Worm (Caenorhabditis elegans) whole organism, late embryonic: ENCODE measurements around the gene mab-5.

Experiments used
- C08G9.2 ChIP-seq: sonication (generic microtip); optimal IDR thresholded peaks from 2 replicates; lab custom pipeline; 2016; ENCODE audit warnings: mild to moderate bottlenecking, missing genetic modification characterization, moderate library complexity, missing compliant biosample characterization
- C38D4.7 ChIP-seq: fragments of 200-800 bp; sonication (Bioruptor generic); optimal IDR thresholded peaks from 2 replicates; lab custom pipeline; 2018; ENCODE audit warnings: mild to moderate bottlenecking, missing genetic modification characterization, moderate library complexity, missing compliant biosample characterization
- K02D7.2 ChIP-seq: sonication (generic microtip); optimal IDR thresholded peaks from 2 replicates; lab custom pipeline; 2017; ENCODE audit warnings: mild to moderate bottlenecking, missing genetic modification characterization, missing compliant biosample characterization
- K09A11.1 ChIP-seq: sonication (generic microtip); optimal IDR thresholded peaks from 2 replicates; lab custom pipeline; 2017; ENCODE audit warnings: antibody characterized with exemption, mild to moderate bottlenecking, missing genetic modification characterization, missing compliant biosample characterization; ENCODE audit not compliant: insufficient read depth
- T23F11.4 ChIP-seq: fragments of 200-800 bp; sonication (Bioruptor generic); optimal IDR thresholded peaks from 2 replicates; lab custom pipeline; 2018; ENCODE audit warnings: mild to moderate bottlenecking, missing genetic modification characterization, missing compliant biosample characterization
- ahr-1 ChIP-seq: sonication (generic microtip); optimal IDR thresholded peaks from 2 replicates; lab custom pipeline; 2016; ENCODE audit warnings: missing genetic modification characterization, missing compliant biosample characterization
- ceh-18 ChIP-seq: sonication (generic microtip); optimal IDR thresholded peaks from 2 replicates; lab custom pipeline; 2016; ENCODE audit warnings: missing genetic modification characterization, missing compliant biosample characterization
- ceh-2 ChIP-seq: sonication (generic microtip); optimal IDR thresholded peaks from 2 replicates; lab custom pipeline; 2016; ENCODE audit warnings: missing genotype, missing genetic modification characterization, missing compliant biosample characterization
- ceh-24 ChIP-seq: sonication (generic microtip); optimal IDR thresholded peaks from 2 replicates; lab custom pipeline; 2016; ENCODE audit warnings: mild to moderate bottlenecking, missing genetic modification characterization, missing compliant biosample characterization
- ceh-30 ChIP-seq: fragments of 150-350 bp; optimal IDR thresholded peaks from 2 replicates; lab custom pipeline; 2014; ENCODE audit warnings: missing biosample characterization, missing genetic modification characterization
- ceh-31 ChIP-seq: sonication (generic microtip); optimal IDR thresholded peaks from 2 replicates; lab custom pipeline; 2016; ENCODE audit warnings: missing genetic modification characterization, missing compliant biosample characterization
- ceh-34 ChIP-seq: sonication (generic microtip); optimal IDR thresholded peaks from 2 replicates; lab custom pipeline; 2016; ENCODE audit warnings: mild to moderate bottlenecking, missing genetic modification characterization, missing compliant biosample characterization
- ceh-45 ChIP-seq: fragments of 200-800 bp; sonication (Bioruptor generic); IDR thresholded peaks from 2 replicates; pipeline ENCODE4 v1.3.6; 2022; ENCODE audit warnings: missing genetic modification reagents, missing genetic modification characterization, missing compliant biosample characterization
- ceh-48 ChIP-seq: sonication (generic microtip); optimal IDR thresholded peaks from 2 replicates; lab custom pipeline; 2016; ENCODE audit warnings: missing genetic modification characterization, inconsistent platforms, missing compliant biosample characterization
- ceh-6 ChIP-seq: fragments of 200-800 bp; sonication (Bioruptor generic); optimal IDR thresholded peaks from 2 replicates; lab custom pipeline; 2018; ENCODE audit warnings: mild to moderate bottlenecking, missing genetic modification characterization, missing compliant biosample characterization
- ceh-9 ChIP-seq: sonication (generic microtip); optimal IDR thresholded peaks from 2 replicates; lab custom pipeline; 2016; ENCODE audit warnings: mild to moderate bottlenecking, missing genetic modification characterization, inconsistent platforms, missing compliant biosample characterization
- dmd-4 ChIP-seq: sonication (generic microtip); optimal IDR thresholded peaks from 2 replicates; lab custom pipeline; 2016; ENCODE audit warnings: borderline replicate concordance, missing genetic modification characterization, missing compliant biosample characterization
- dve-1 ChIP-seq: sonication (generic microtip); optimal IDR thresholded peaks from 2 replicates; lab custom pipeline; 2017; ENCODE audit warnings: antibody characterized with exemption, mild to moderate bottlenecking, missing genetic modification characterization, missing compliant biosample characterization
- elt-2 ChIP-seq: sonication (generic microtip); optimal IDR thresholded peaks from 2 replicates; lab custom pipeline; 2016; ENCODE audit warnings: missing genetic modification reagents, missing genetic modification characterization, missing compliant biosample characterization
- elt-4 ChIP-seq: sonication (generic microtip); optimal IDR thresholded peaks from 2 replicates; lab custom pipeline; 2016; ENCODE audit warnings: missing genetic modification characterization, missing compliant biosample characterization
- ets-4 ChIP-seq: sonication (generic microtip); optimal IDR thresholded peaks from 2 replicates; lab custom pipeline; 2016; ENCODE audit warnings: missing genetic modification characterization, missing compliant biosample characterization
- eyg-1 ChIP-seq: sonication (generic microtip); optimal IDR thresholded peaks from 2 replicates; lab custom pipeline; 2016; ENCODE audit warnings: missing genotype, missing genetic modification characterization, missing compliant biosample characterization
- fax-1 ChIP-seq: sonication (generic microtip); optimal IDR thresholded peaks from 2 replicates; lab custom pipeline; 2016; ENCODE audit warnings: missing genotype, missing genetic modification characterization, missing compliant biosample characterization
- fkh-10 ChIP-seq: fragments of 150-350 bp; optimal IDR thresholded peaks from 2 replicates; lab custom pipeline; 2014; ENCODE audit warnings: missing biosample characterization, missing genetic modification reagents, missing genetic modification characterization
- fkh-6 ChIP-seq: sonication (generic microtip); optimal IDR thresholded peaks from 2 replicates; lab custom pipeline; 2016; ENCODE audit warnings: missing genetic modification characterization, missing compliant biosample characterization
- gmeb-2 ChIP-seq: sonication (generic microtip); optimal IDR thresholded peaks from 2 replicates; lab custom pipeline; 2016; ENCODE audit warnings: missing genetic modification characterization, inconsistent platforms, missing compliant biosample characterization
- hlh-30 ChIP-seq: sonication (generic microtip); optimal IDR thresholded peaks from 2 replicates; lab custom pipeline; 2017; ENCODE audit warnings: antibody characterized with exemption, missing genetic modification characterization, missing compliant biosample characterization; ENCODE audit not compliant: insufficient read depth
- hlh-6 ChIP-seq: sonication (generic microtip); optimal IDR thresholded peaks from 2 replicates; lab custom pipeline; 2016; ENCODE audit warnings: missing genotype, missing genetic modification characterization, missing compliant biosample characterization
- lim-6 ChIP-seq: sonication (generic microtip); optimal IDR thresholded peaks from 2 replicates; lab custom pipeline; 2016; ENCODE audit warnings: missing genetic modification characterization, missing compliant biosample characterization
- madf-2 ChIP-seq: sonication (generic microtip); optimal IDR thresholded peaks from 2 replicates; lab custom pipeline; 2017; ENCODE audit warnings: missing genetic modification characterization, missing compliant biosample characterization
- mec-3 ChIP-seq: sonication (generic microtip); optimal IDR thresholded peaks from 2 replicates; lab custom pipeline; 2016; ENCODE audit warnings: borderline replicate concordance, missing genetic modification characterization, missing compliant biosample characterization
- nfya-1 ChIP-seq: sonication (generic microtip); optimal IDR thresholded peaks from 2 replicates; lab custom pipeline; 2017; ENCODE audit warnings: missing genetic modification characterization, mild to moderate bottlenecking, missing compliant biosample characterization, antibody characterized with exemption, moderate library complexity
- nhr-232 ChIP-seq: sonication (generic microtip); optimal IDR thresholded peaks from 2 replicates; lab custom pipeline; 2016; ENCODE audit warnings: missing genetic modification characterization, missing compliant biosample characterization
- odd-2 ChIP-seq: sonication (generic microtip); optimal IDR thresholded peaks from 2 replicates; lab custom pipeline; 2017; ENCODE audit warnings: antibody characterized with exemption, mild to moderate bottlenecking, missing genetic modification characterization, missing compliant biosample characterization
- pax-1 ChIP-seq: fragments of 150-350 bp; optimal IDR thresholded peaks from 2 replicates; lab custom pipeline; 2014; ENCODE audit warnings: missing biosample characterization, missing genetic modification characterization
- pha-4 ChIP-seq: fragments of 150-350 bp; optimal IDR thresholded peaks from 2 replicates; lab custom pipeline; 2018; ENCODE audit warnings: missing biosample characterization, missing genetic modification reagents, missing genetic modification characterization
- pros-1 ChIP-seq: fragments of 150-350 bp; optimal IDR thresholded peaks from 2 replicates; lab custom pipeline; 2014; ENCODE audit warnings: missing biosample characterization, missing genetic modification reagents, missing genetic modification characterization
- sdc-2 ChIP-seq: sonication (generic microtip); optimal IDR thresholded peaks from 2 replicates; lab custom pipeline; 2016; ENCODE audit warnings: missing genotype, missing genetic modification characterization, missing compliant biosample characterization
- sox-2 ChIP-seq: fragments of 200-800 bp; sonication (Bioruptor generic); IDR thresholded peaks from 2 replicates; pipeline ENCODE4 v1.3.6; 2022; ENCODE audit warnings: missing genetic modification reagents, missing genetic modification characterization, missing compliant biosample characterization
- syd-9 ChIP-seq: sonication (generic microtip); optimal IDR thresholded peaks from 2 replicates; lab custom pipeline; 2016; ENCODE audit warnings: mild to moderate bottlenecking, missing genetic modification characterization, moderate library complexity, missing compliant biosample characterization
- tbx-2 ChIP-seq: sonication (generic microtip); optimal IDR thresholded peaks from 2 replicates; lab custom pipeline; 2016; ENCODE audit warnings: missing genetic modification characterization, missing compliant biosample characterization
- tbx-7 ChIP-seq: sonication (generic microtip); optimal IDR thresholded peaks from 2 replicates; lab custom pipeline; 2016; ENCODE audit warnings: missing genotype, missing genetic modification characterization, missing compliant biosample characterization
- ttx-3 ChIP-seq: sonication (generic microtip); optimal IDR thresholded peaks from 2 replicates; lab custom pipeline; 2016; ENCODE audit warnings: missing genetic modification reagents, missing genetic modification characterization, missing compliant biosample characterization
- unc-3 ChIP-seq, 2 experiments: fragments of 200-800 bp in 1 of 2; sonication (Bioruptor generic) in 1 of 2; sonication (generic microtip) in 1 of 2; conservative IDR thresholded peaks in 1 of 2; optimal IDR thresholded peaks in 1 of 2; 2 replicates each; pipeline versions ENCODE4 v1.3.6 to Lab custom; 2016 to 2022; ENCODE audit warnings: missing compliant biosample characterization in 2 of 2, missing genetic modification characterization in 2 of 2, missing genetic modification reagents in 1 of 2
- unc-42 ChIP-seq: sonication (generic microtip); optimal IDR thresholded peaks from 2 replicates; lab custom pipeline; 2016; ENCODE audit warnings: missing genotype, missing genetic modification characterization, missing compliant biosample characterization
- unc-55 ChIP-seq: sonication (generic microtip); optimal IDR thresholded peaks from 2 replicates; lab custom pipeline; 2017; ENCODE audit warnings: missing biosample characterization, missing genetic modification reagents, missing genetic modification characterization
- unc-86 ChIP-seq: sonication (generic microtip); optimal IDR thresholded peaks from 2 replicates; lab custom pipeline; 2016; ENCODE audit warnings: missing genetic modification characterization, missing compliant biosample characterization
- zip-5 ChIP-seq: sonication (generic microtip); optimal IDR thresholded peaks from 2 replicates; lab custom pipeline; 2016; ENCODE audit warnings: missing genetic modification characterization, missing compliant biosample characterization
- ztf-16 ChIP-seq: sonication (generic microtip); optimal IDR thresholded peaks from 2 replicates; lab custom pipeline; 2017; ENCODE audit warnings: missing genetic modification characterization, missing compliant biosample characterization

The mab-5 gene

DNA sequence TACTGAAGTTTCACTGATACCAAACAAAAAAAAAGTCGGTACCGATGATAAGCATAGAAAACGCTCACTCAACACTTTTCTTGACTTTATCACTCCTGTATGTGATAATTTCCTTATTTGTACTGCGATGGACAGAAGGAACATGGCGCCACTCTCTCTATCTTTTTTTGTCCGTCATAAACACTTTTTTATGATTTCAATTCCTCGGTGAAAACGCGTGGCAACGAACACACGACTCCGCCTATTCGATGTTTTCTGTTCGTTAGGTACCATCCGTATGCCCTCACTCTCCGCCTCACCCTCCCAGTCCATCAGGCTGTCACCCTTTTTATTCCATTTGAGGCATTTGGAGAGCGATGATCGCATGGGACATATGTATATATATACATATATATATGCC is 52.9 kb downstream of the mab-5 start:
- TF ChIP-seq lim-6 (no peak), zip-5 (tag; lab: Kevin White, UChicago) (no peak), unc-55 (GFP tag; lab: Kevin White, UChicago) (no peak), ceh-2 (no peak), unc-86 (tag; lab: Kevin White, UChicago) (no peak), fax-1 (tag; lab: Kevin White, UChicago) (no peak), hlh-30 (tag; lab: Kevin White, UChicago) (no peak), nhr-232 (tag; lab: Kevin White, UChicago) (no peak), pha-4 (tag; lab: Kevin White, UChicago) (no peak), ets-4 (tag; lab: Kevin White, UChicago) (no peak), tbx-2 (no peak)

DNA sequence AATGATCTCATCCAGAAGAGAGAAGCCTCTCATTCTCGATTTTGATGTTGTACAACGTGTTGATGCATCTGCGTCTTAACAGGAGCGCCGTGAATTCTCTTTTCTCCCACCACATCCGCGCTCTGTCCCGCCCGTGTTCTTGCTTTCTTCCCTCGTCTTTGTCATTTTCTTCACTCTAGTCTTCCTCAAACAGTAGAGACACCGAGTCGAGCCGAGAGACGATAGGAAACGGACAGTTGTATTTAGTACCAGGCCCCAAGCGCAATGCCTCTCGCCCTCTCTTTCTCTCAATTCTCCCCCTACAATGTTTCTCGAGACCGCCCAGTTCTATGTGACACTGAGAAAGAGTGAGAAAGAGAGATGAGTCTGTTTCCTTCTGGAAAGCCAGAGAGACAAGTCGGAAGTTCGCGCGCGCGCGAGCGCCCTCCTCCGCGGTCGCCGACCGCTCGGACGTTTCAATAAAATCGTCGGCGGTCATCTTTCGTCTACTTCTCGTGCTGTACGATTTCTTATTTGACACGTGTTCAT is 53.7 kb downstream of the mab-5 start, which contains the start of gene ZK112.4:
Gene ZK112.4, minus strand, starts transcription at position 478 of the 528 bp plus-strand sequence.
- TF ChIP-seq gmeb-2 (no peak), unc-3 (GFP tag; conservative IDR thresholded peaks at IDR 0.05; lab: Robert Waterston, UW) (no peak), unc-3 (tag; optimal IDR thresholded peaks at IDR 0.05; lab: Kevin White, UChicago) (no peak), tbx-7 (peak; percentile 6), unc-42 (tag; lab: Kevin White, UChicago) (peak; percentile 31), ceh-30 (tag; lab: Kevin White, UChicago) (peak; percentile 28), ceh-24 (tag; lab: Kevin White, UChicago) (no peak), lim-6 (no peak), nhr-232 (tag; lab: Kevin White, UChicago) (no peak), pros-1 (no peak), K02D7.2 (no peak), ceh-6 (GFP tag; lab: Kevin White, UChicago) (no peak), T23F11.4 (GFP tag; lab: Kevin White, UChicago) (peak; percentile 36), ceh-48 (no peak), ceh-45 (no peak), eyg-1 (tag; lab: Kevin White, UChicago) (no peak), ceh-34 (tag; lab: Kevin White, UChicago) (peak; percentile 88), ceh-9 (no peak), C08G9.2 (peak; percentile 53), sox-2 (GFP tag; lab: Robert Waterston, UW) (no peak), ztf-16 (no peak), elt-4 (tag; lab: Kevin White, UChicago) (no peak), C38D4.7 (GFP tag; lab: Kevin White, UChicago) (peak; percentile 20), elt-2 (peak; percentile 29), nfya-1 (peak; percentile 54), madf-2 (tag; lab: Kevin White, UChicago) (peak; percentile 32), syd-9 (tag; lab: Kevin White, UChicago) (peak; percentile 53), dve-1 (tag; lab: Kevin White, UChicago) (peak; percentile 49), pha-4 (tag; lab: Kevin White, UChicago) (no peak), K09A11.1 (no peak), pax-1 (tag; lab: Kevin White, UChicago) (no peak), ahr-1 (tag; lab: Kevin White, UChicago) (no peak), ets-4 (tag; lab: Kevin White, UChicago) (peak; percentile 68), unc-86 (tag; lab: Kevin White, UChicago) (no peak), mec-3 (tag; lab: Kevin White, UChicago) (no peak), ttx-3 (tag; lab: Kevin White, UChicago) (no peak), hlh-30 (tag; lab: Kevin White, UChicago) (peak; percentile 16), hlh-6 (tag; lab: Kevin White, UChicago) (no peak), ceh-18 (peak; percentile 93), fkh-6 (no peak), sdc-2 (tag; lab: Kevin White, UChicago) (no peak), fkh-10 (no peak), ceh-31 (peak; percentile 78), dmd-4 (tag; lab: Kevin White, UChicago) (no peak), odd-2 (tag; lab: Kevin White, UChicago) (no peak)
